Worm (Caenorhabditis elegans) whole organism, midembryonic: Measurements from ENCODE around the gene Y102A5C.36.
"Not testable (repeated sequence)": the region's sequence is repeated elsewhere in the genome, so short reads cannot be mapped to it uniquely, and the experiment has no call there.

Source experiments
- T22C8.4 ChIP-seq: fragments of 200-800 bp; sonication (Bioruptor generic); IDR thresholded peaks from 2 replicates; pipeline ENCODE4 v1.3.6; 2022; ENCODE audit warnings: missing genetic modification characterization, missing compliant biosample characterization
- cog-1 ChIP-seq: sonication (generic microtip); optimal IDR thresholded peaks from 2 replicates; lab custom pipeline; 2016; ENCODE audit warnings: missing genetic modification characterization, missing compliant biosample characterization
- flt-1 ChIP-seq: fragments of 200-800 bp; sonication (Bioruptor generic); IDR thresholded peaks from 2 replicates; pipeline ENCODE4 v1.3.6; 2022; ENCODE audit warnings: missing genetic modification characterization, missing compliant biosample characterization
- klf-2 ChIP-seq: fragments of 200-800 bp; sonication (Bioruptor generic); conservative IDR thresholded peaks from 2 replicates; pipeline ENCODE4 v1.3.6; 2022; ENCODE audit warnings: missing genetic modification reagents, missing genetic modification characterization, missing compliant biosample characterization
- med-1 ChIP-seq: sonication (generic microtip); optimal IDR thresholded peaks from 2 replicates; lab custom pipeline; 2017; ENCODE audit warnings: missing genetic modification characterization, mild to moderate bottlenecking, missing compliant biosample characterization, antibody characterized with exemption, missing genetic modification reagents; ENCODE audit not compliant: insufficient read depth
- ref-1 ChIP-seq: fragments of 200-800 bp; sonication (Bioruptor generic); conservative IDR thresholded peaks from 2 replicates; pipeline ENCODE4 v1.3.6; 2022; ENCODE audit warnings: missing genetic modification reagents, missing genetic modification characterization, missing compliant biosample characterization
- tab-1 ChIP-seq: fragments of 200-800 bp; sonication (Bioruptor generic); IDR thresholded peaks from 2 replicates; pipeline ENCODE4 v1.3.6; 2022; ENCODE audit warnings: missing genetic modification characterization, missing compliant biosample characterization
- ztf-23 ChIP-seq: fragments of 200-800 bp; sonication (Bioruptor generic); IDR thresholded peaks from 2 replicates; pipeline ENCODE4 v1.3.6; 2022; ENCODE audit warnings: missing genetic modification reagents, missing genetic modification characterization, missing compliant biosample characterization
- ztf-29 ChIP-seq: fragments of 200-800 bp; sonication (Bioruptor generic); IDR thresholded peaks from 2 replicates; pipeline ENCODE4 v1.3.6; 2022; ENCODE audit warnings: missing genetic modification reagents, missing genetic modification characterization, missing compliant biosample characterization

Gene Y102A5C.36

DNA sequence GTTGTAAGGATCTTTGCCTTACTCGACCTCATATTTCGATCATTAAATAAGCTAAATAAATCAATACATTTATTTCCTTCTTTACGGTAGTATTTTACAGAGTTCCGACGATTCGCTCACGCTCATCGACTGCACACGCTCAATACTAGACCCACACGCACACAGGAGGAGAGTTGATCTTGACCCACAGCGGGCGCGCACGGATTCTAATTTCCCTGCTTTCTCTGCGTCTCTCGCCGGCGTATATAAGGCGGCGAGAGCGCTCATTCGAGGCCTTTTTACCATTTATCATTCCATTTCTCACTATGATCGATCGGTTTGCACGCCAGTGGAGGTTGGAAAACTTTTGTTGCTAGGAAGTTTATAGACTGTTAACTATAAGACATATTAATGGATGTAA, 22.8 kb upstream of the Y102A5C.36 start:
- no peak for TF ChIP-seq T22C8.4

DNA sequence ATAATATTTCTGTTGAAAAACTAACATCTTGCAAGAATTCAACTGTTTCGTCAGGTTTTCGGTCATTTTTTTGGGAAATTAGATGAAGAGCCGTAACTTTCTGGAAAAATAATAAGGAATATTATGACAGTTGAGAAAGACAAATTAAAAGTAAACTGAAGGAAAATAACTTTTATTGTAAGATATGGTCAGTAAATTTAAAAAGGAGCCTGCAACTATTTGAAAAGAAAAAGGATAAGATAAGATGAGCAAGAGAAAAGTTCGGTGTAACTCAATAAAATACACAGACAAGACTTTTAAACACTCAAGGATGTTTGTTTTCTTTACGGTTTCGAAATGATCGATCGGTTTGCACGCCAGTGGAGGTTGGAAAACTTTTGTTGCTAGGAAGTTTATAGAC, 22.4 kb upstream of the Y102A5C.36 start, which contains the start of gene fbxa-111:
Gene fbxa-111 (minus strand): TSS at position 101 of the 400 bp plus-strand sequence.
- not testable (repeated sequence) for TF ChIP-seq tab-1; klf-2 (GFP tag; lab: Robert Waterston, UW); flt-1 (GFP tag; lab: Robert Waterston, UW)

DNA sequence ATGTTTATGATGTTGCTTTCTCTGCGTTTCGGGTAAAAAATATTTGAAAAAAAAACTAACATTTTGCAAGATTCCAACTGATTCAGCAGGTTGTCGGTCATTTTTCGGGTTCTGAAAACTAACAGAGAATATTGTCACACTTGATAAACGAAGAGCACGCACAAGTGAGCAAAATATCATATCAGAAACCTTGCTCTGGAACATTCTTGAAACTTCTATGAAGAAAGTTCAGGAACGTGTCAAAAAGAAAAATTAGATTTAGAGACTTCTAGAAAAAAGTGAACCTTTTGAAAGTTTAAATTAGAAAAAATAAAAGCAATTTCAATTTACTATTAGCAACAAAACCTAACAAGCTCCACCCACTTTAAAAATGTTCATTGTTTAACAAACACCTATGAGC, 20.8 kb upstream of the Y102A5C.36 start, which contains the start of gene fbxa-112:
Gene fbxa-112 (minus strand): TSS at position 101 of the 400 bp plus-strand sequence.
- not testable (repeated sequence) for TF ChIP-seq med-1 (GFP tag; lab: Kevin White, UChicago); ztf-29 (GFP tag; lab: Robert Waterston, UW); T22C8.4

DNA sequence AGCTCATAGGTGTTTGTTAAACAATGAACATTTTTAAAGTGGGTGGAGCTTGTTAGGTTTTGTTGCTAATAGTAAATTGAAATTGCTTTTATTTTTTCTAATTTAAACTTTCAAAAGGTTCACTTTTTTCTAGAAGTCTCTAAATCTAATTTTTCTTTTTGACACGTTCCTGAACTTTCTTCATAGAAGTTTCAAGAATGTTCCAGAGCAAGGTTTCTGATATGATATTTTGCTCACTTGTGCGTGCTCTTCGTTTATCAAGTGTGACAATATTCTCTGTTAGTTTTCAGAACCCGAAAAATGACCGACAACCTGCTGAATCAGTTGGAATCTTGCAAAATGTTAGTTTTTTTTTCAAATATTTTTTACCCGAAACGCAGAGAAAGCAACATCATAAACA, 11.5 kb upstream of the Y102A5C.36 start, which contains the start of gene fbxa-148:
Gene fbxa-148 (plus strand): TSS at position 301 of the 400 bp plus-strand sequence.
- not testable (repeated sequence) for TF ChIP-seq cog-1 (tag; lab: Kevin White, UChicago); flt-1 (GFP tag; lab: Robert Waterston, UW); ref-1 (GFP tag; lab: Robert Waterston, UW)

DNA sequence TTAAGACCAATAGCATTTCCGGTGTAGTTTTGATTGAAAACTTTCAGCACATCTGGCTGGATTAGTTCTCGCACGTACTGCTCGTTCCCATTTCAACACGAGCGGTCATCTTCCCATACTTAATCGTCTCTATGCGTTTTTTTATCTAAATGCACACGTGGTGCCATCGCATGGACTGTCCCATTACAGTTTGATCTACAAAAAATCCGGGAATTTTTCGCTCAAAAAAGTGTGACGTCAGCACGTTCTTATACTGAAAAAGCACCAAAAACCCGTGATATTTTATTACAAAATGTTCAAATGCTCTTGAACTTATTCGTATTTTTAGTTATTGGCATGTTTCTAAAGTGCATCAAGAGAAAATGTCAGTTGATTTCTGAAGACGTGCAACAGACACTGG, 5.3 kb downstream of the Y102A5C.36 start, which contains the start of gene Y102A5C.4:
Gene Y102A5C.4 (plus strand): TSS at position 301 of the 400 bp plus-strand sequence.
- no peak for TF ChIP-seq flt-1 (GFP tag; lab: Robert Waterston, UW)
- no peak for TF ChIP-seq med-1 (GFP tag; lab: Kevin White, UChicago)
- no peak for TF ChIP-seq klf-2 (GFP tag; lab: Robert Waterston, UW)
- no peak for TF ChIP-seq tab-1
- no peak for TF ChIP-seq ztf-23
- TF ChIP-seq ref-1 (GFP tag; lab: Robert Waterston, UW): no peak
- no peak for TF ChIP-seq cog-1 (tag; lab: Kevin White, UChicago)
- no peak for TF ChIP-seq T22C8.4
- no peak for TF ChIP-seq ztf-29 (GFP tag; lab: Robert Waterston, UW)

DNA sequence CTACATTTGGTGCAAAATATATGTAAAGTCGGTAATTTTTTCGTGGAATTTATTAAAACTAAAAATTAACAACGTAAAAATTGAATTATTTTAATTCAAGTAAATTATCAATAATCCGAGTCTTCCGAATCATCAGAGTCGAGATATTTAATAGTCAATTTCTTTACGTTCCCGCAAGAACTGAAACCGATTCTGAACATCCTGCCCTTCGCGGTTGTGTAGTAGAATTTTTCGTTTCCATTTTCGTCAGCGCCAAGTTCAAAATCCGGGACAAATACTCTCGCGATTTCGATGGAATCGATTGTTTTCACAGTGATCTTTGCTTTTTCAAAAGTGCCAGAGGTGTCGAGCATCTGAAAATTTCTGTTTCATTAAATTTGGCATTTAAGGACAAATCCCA, 7.6 kb downstream of the Y102A5C.36 start:
- no peak for TF ChIP-seq klf-2 (GFP tag; lab: Robert Waterston, UW)
- TF ChIP-seq ztf-23: no peak
- no peak for TF ChIP-seq flt-1 (GFP tag; lab: Robert Waterston, UW)
- no peak for TF ChIP-seq T22C8.4
- TF ChIP-seq med-1 (GFP tag; lab: Kevin White, UChicago): no peak
- no peak for TF ChIP-seq tab-1
- no peak for TF ChIP-seq cog-1 (tag; lab: Kevin White, UChicago)
- TF ChIP-seq ref-1 (GFP tag; lab: Robert Waterston, UW): no peak
- TF ChIP-seq ztf-29 (GFP tag; lab: Robert Waterston, UW): no peak

DNA sequence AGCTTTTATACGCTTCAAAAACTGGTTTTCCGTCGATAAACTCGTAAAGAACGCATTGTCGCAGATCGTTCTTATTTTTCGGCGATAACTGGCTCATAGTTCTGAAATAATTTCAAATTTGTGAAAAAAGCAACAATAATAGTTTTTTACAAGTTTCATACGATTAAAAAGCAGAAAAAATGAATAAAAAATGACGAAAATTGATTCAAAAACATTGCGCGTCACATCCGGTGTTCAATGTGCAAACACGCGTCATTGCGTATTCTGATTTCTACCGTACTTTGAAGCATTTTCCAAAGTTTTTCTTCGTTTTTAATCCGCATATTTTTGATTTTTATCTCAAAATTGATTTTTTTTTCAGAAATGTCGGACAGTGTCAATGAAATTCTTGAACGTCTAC, 8.9 kb downstream of the Y102A5C.36 start, which contains the start of the genes fbxa-206 and Y102A5C.2:
Gene fbxa-206 (minus strand): TSS at position 101 of the 400 bp plus-strand sequence.
Gene Y102A5C.2 (plus strand): TSS at position 354 of the 400 bp plus-strand sequence.
- TF ChIP-seq ztf-29 (GFP tag; lab: Robert Waterston, UW) (no peak), tab-1 (no peak), T22C8.4 (no peak)

DNA sequence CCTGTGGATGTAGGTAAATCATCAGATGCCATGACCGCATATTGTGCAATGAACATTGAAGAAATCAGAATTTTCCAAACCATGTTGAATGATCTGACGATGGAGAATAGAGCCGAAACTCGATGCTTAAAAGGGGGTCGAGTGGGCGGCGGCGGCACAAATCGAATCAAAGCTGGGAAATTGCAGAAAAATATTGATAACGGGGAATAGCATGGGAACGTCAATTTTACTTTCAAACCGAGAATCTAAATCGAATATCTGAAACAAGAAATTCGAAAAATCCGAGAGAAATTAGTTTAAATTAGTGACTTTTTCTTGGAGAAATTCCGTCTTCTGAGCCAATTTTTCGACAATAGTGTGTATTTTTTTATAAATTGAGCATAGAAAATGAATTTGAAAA, 11.2 kb downstream of the Y102A5C.36 start, which contains the start of gene F09C6.10:
Gene F09C6.10 (minus strand): TSS at position 101 of the 400 bp plus-strand sequence.
- TF ChIP-seq cog-1 (tag; lab: Kevin White, UChicago) (no peak), klf-2 (GFP tag; lab: Robert Waterston, UW) (no peak), ref-1 (GFP tag; lab: Robert Waterston, UW) (no peak), med-1 (GFP tag; lab: Kevin White, UChicago) (no peak), tab-1 (no peak), flt-1 (GFP tag; lab: Robert Waterston, UW) (no peak), T22C8.4 (no peak), ztf-29 (GFP tag; lab: Robert Waterston, UW) (no peak)

DNA sequence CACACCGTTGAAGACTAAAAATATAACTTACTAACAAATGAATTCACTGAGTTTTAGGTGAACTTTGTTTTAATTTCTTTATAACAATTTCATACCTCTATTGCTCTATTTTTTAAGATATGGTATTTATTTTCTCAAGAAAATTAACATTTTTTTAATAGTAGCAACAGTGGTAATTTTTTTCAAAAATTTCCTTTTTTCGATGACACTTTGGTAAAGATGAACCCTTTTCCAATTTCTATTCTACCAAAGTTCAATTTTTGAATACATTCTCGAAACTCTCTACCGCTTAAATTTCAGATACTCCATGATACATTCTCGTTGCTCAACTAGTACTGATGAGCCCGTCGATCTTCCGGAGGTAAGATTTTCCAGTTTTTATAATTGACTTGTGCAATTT, 15.3 kb downstream of the Y102A5C.36 start, which contains the start of gene nhr-116:
Gene nhr-116 (plus strand): TSS at position 301 of the 400 bp plus-strand sequence.
- TF ChIP-seq cog-1 (tag; lab: Kevin White, UChicago) (no peak), flt-1 (GFP tag; lab: Robert Waterston, UW) (no peak), med-1 (GFP tag; lab: Kevin White, UChicago) (no peak), ztf-23 (no peak), ref-1 (GFP tag; lab: Robert Waterston, UW) (no peak), T22C8.4 (no peak), tab-1 (no peak), ztf-29 (GFP tag; lab: Robert Waterston, UW) (no peak), klf-2 (GFP tag; lab: Robert Waterston, UW) (no peak)

DNA sequence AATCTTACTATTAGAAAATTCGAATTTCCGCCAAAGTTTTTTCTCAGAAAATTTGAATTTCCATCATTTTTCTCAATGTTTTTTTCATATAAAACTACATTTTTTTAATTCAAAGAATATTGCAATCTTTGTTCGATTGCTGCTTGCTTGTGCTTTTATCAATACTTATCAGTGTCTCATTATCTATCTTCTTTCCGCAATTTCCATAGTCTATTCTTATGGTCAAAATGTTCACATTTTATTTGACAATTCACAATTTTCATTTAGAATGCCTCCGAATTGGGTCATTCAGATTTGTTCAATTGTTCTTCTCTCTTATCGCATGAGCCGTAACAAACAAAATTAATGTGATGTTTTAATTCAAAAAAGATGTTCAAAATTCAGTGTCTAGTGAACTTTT, 16.0 kb downstream of the Y102A5C.36 start:
- TF ChIP-seq flt-1 (GFP tag; lab: Robert Waterston, UW) (no peak), med-1 (GFP tag; lab: Kevin White, UChicago) (no peak), klf-2 (GFP tag; lab: Robert Waterston, UW) (no peak), ztf-23 (no peak), ztf-29 (GFP tag; lab: Robert Waterston, UW) (no peak), T22C8.4 (no peak), tab-1 (no peak), ref-1 (GFP tag; lab: Robert Waterston, UW) (no peak), cog-1 (tag; lab: Kevin White, UChicago) (no peak)
